Fruit fly (Drosophila melanogaster): Measurements from ENCODE around the gene MED30.

Gene MED30

DNA sequence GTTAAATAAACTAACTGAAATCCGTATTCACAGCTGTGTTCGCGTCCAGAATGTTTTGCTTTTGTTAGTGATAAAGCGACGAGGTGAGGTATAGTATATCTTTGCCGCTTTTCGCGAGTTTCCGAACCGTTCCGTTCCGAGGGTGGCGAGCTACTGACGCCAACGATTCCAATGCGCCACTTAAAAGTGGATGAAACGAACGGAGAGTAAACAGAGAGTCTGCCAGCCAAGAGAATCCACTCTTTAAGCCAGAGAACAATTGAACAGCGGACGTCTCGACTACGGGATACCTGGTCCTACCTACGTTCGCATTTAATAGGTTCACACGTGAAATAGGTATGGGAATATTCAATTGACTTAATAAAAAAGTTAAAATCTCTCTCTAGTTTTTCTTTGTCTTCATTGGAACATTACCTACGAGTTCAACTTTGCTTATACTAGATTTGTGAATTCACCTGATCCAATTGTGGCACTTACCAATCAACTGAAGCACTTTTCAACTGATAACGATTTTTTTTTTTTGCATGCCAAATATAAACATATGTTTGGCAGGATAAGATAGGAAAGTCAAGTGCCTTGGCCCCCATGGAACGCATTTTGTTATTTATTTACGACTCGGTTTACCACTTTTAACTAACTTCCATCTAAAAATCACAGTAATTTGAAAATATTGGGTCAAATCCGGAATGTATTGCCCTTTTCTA, 49.9 kb downstream of the MED30 start, which contains the start of gene CG13893 (continued):
- TF ChIP-seq gcm2 (GFP tag; optimal IDR thresholded peaks at IDR 0.05): no peak
- peak; percentile 42; the same call in 1 of the 2 replicates for TF ChIP-seq wdn (GFP tag; IDR thresholded peaks at IDR 0.05)
- TF ChIP-seq tx (GFP tag; optimal IDR thresholded peaks at IDR 0.05): no peak
- no peak for TF ChIP-seq shn (GFP tag; optimal IDR thresholded peaks at IDR 0.05)
- no peak for TF ChIP-seq hkb (optimal IDR thresholded peaks at IDR 0.05)
- TF ChIP-seq hkb (GFP tag; IDR thresholded peaks at IDR 0.05): peak; percentile 62; the same call in 1 of the 2 replicates
- peak; percentile 92 for TF ChIP-seq Med (GFP tag)
- TF ChIP-seq HHEX (GFP tag; optimal IDR thresholded peaks at IDR 0.05): peak; percentile 33
- TF ChIP-seq CG3726 (GFP tag; IDR thresholded peaks at IDR 0.05): no peak
- no peak for TF ChIP-seq CG4617 (GFP tag; optimal IDR thresholded peaks at IDR 0.05; ENCODE audit: borderline replicate concordance)
- no peak for TF ChIP-seq Lhr (GFP tag; optimal IDR thresholded peaks at IDR 0.05)
- TF ChIP-seq fd3F (GFP tag; optimal IDR thresholded peaks at IDR 0.05): no peak
- no peak for TF ChIP-seq CG7839 (tag; optimal IDR thresholded peaks at IDR 0.05)
- peak; percentile 44 for TF ChIP-seq CG3281 (GFP tag; optimal IDR thresholded peaks at IDR 0.05)
- no peak for TF ChIP-seq CG10366 (GFP tag; IDR thresholded peaks at IDR 0.05)
- peak; percentile 48 for TF ChIP-seq mam (GFP tag; optimal IDR thresholded peaks at IDR 0.05)
- no peak for TF ChIP-seq CG12942 (GFP tag; optimal IDR thresholded peaks at IDR 0.05)
- 0 out of 3 replicates have a peak, but pooled peaks have one; percentile 37 for TF ChIP-seq Optix (GFP tag; IDR thresholded peaks at IDR 0.05)
- TF ChIP-seq nmo (GFP tag; optimal IDR thresholded peaks at IDR 0.05): no peak
- 0 out of 2 replicates have a peak, but pooled peaks have one; percentile 26 for TF ChIP-seq Dref (GFP tag; IDR thresholded peaks at IDR 0.05)
- no peak for TF ChIP-seq CG31388 (GFP tag; optimal IDR thresholded peaks at IDR 0.05)
- TF ChIP-seq az2 (GFP tag; optimal IDR thresholded peaks at IDR 0.05): no peak
- no peak for TF ChIP-seq CG10147 (GFP tag; optimal IDR thresholded peaks at IDR 0.05)
- peak; percentile 58 for TF ChIP-seq MTF-1 (GFP tag; optimal IDR thresholded peaks at IDR 0.05; ENCODE audit: borderline replicate concordance)
- TF ChIP-seq CTCF (GFP tag; optimal IDR thresholded peaks at IDR 0.05): peak; percentile 39
- TF ChIP-seq crol (GFP tag; IDR thresholded peaks at IDR 0.05): peak; percentile 51; the same call in 1 of the 2 replicates
- TF ChIP-seq CG14050 (GFP tag; IDR thresholded peaks at IDR 0.05): no peak
- TF ChIP-seq salm (tag; optimal IDR thresholded peaks at IDR 0.05): no peak
- no peak for TF ChIP-seq pum (GFP tag; optimal IDR thresholded peaks at IDR 0.05)
- TF ChIP-seq Hr39 (optimal IDR thresholded peaks at IDR 0.05): no peak
- no peak for TF ChIP-seq CG31224 (GFP tag; IDR thresholded peaks at IDR 0.05)
- peak; percentile 55 for TF ChIP-seq pros (GFP tag; optimal IDR thresholded peaks at IDR 0.05)
- no peak for TF ChIP-seq E2f2 (GFP tag; IDR thresholded peaks at IDR 0.05)
- TF ChIP-seq CG12104 (GFP tag; optimal IDR thresholded peaks at IDR 0.05): peak; percentile 5
- no peak for TF ChIP-seq psq (GFP tag; optimal IDR thresholded peaks at IDR 0.05)
- no peak for TF ChIP-seq Mrtf (GFP tag; IDR thresholded peaks at IDR 0.05)
- TF ChIP-seq Doc3 (GFP tag; IDR thresholded peaks at IDR 0.05; ENCODE audit: partially characterized antibody): no peak
- TF ChIP-seq ewg (GFP tag; optimal IDR thresholded peaks at IDR 0.05): no peak
- no peak for TF ChIP-seq klu (GFP tag; IDR thresholded peaks at IDR 0.05)
- peak; percentile 66; the same call in 1 of the 2 replicates for TF ChIP-seq CG16779 (GFP tag; IDR thresholded peaks at IDR 0.05)
- TF ChIP-seq trem (tag; optimal IDR thresholded peaks at IDR 0.05): no peak
- TF ChIP-seq CG10209 (GFP tag; optimal IDR thresholded peaks at IDR 0.05): no peak
- peak; percentile 24; the same call in 1 of the 2 replicates for TF ChIP-seq Drgx (GFP tag; IDR thresholded peaks at IDR 0.05)
- peak; percentile 0 for TF ChIP-seq CG12391 (tag; optimal IDR thresholded peaks at IDR 0.05)
- TF ChIP-seq jumu (GFP tag; optimal IDR thresholded peaks at IDR 0.05): no peak
- TF ChIP-seq Asciz (GFP tag; optimal IDR thresholded peaks at IDR 0.05): no peak
- no peak for TF ChIP-seq CG9876 (GFP tag; optimal IDR thresholded peaks at IDR 0.05)
- TF ChIP-seq CG10565 (GFP tag; optimal IDR thresholded peaks at IDR 0.05): no peak
- TF ChIP-seq Side (GFP tag; optimal IDR thresholded peaks at IDR 0.05): peak; percentile 35
- no peak for TF ChIP-seq ac (GFP tag; optimal IDR thresholded peaks at IDR 0.05)
- peak; percentile 80 for TF ChIP-seq gro (GFP tag; optimal IDR thresholded peaks at IDR 0.05)

All from whole organism, embryonic.